Worm (Caenorhabditis elegans): ENCODE data around the gene try-4.

The try-4 gene

ce11 chrV:20826618-20827017 is 34.3 kb downstream of the try-4 start:
- TF ChIP-seq ztf-23 (GFP tag; IDR thresholded peaks at IDR 0.05) (no peak), T22C8.4 (GFP tag; IDR thresholded peaks at IDR 0.05) (no peak), ztf-29 (GFP tag; IDR thresholded peaks at IDR 0.05) (no peak), med-1 (GFP tag; optimal IDR thresholded peaks at IDR 0.05; ENCODE audit: insufficient read depth) (no peak), tab-1 (GFP tag; IDR thresholded peaks at IDR 0.05) (no peak), klf-2 (GFP tag; conservative IDR thresholded peaks at IDR 0.05) (no peak), ref-1 (GFP tag; conservative IDR thresholded peaks at IDR 0.05) (no peak), cog-1 (tag; optimal IDR thresholded peaks at IDR 0.05) (no peak), flt-1 (GFP tag; IDR thresholded peaks at IDR 0.05) (no peak)

ce11 chrV:20824962-20825609 is 35.9 kb downstream of the try-4 start, which contains the start of the genes gcy-22 and grl-14:
gcy-22 (minus strand) TSS chrV:20825062.
grl-14 (plus strand) TSS chrV:20825559.
- TF ChIP-seq flt-1 (GFP tag; IDR thresholded peaks at IDR 0.05) (no peak), ref-1 (GFP tag; conservative IDR thresholded peaks at IDR 0.05) (no peak), T22C8.4 (GFP tag; IDR thresholded peaks at IDR 0.05) (no peak), klf-2 (GFP tag; conservative IDR thresholded peaks at IDR 0.05) (no peak), ztf-23 (GFP tag; IDR thresholded peaks at IDR 0.05) (no peak), cog-1 (tag; optimal IDR thresholded peaks at IDR 0.05) (no peak), tab-1 (GFP tag; IDR thresholded peaks at IDR 0.05) (no peak), ztf-29 (GFP tag; IDR thresholded peaks at IDR 0.05) (no peak), med-1 (GFP tag; optimal IDR thresholded peaks at IDR 0.05; ENCODE audit: insufficient read depth) (no peak)

ce11 chrV:20820033-20820432 is 40.9 kb downstream of the try-4 start, which contains the start of gene T03D8.6:
T03D8.6 (minus strand) TSS chrV:20820330.
- TF ChIP-seq tab-1 (GFP tag; IDR thresholded peaks at IDR 0.05) (no peak), ztf-29 (GFP tag; IDR thresholded peaks at IDR 0.05) (no peak), ztf-23 (GFP tag; IDR thresholded peaks at IDR 0.05) (no peak), med-1 (GFP tag; optimal IDR thresholded peaks at IDR 0.05; ENCODE audit: insufficient read depth) (no peak), klf-2 (GFP tag; conservative IDR thresholded peaks at IDR 0.05) (no peak), T22C8.4 (GFP tag; IDR thresholded peaks at IDR 0.05) (no peak), cog-1 (tag; optimal IDR thresholded peaks at IDR 0.05) (no peak), ref-1 (GFP tag; conservative IDR thresholded peaks at IDR 0.05) (no peak), flt-1 (GFP tag; IDR thresholded peaks at IDR 0.05) (no peak)

- TF ChIP-seq flt-1 (GFP tag; IDR thresholded peaks at IDR 0.05) (no peak), tab-1 (GFP tag; IDR thresholded peaks at IDR 0.05) (no peak), ztf-29 (GFP tag; IDR thresholded peaks at IDR 0.05) (no peak), ref-1 (GFP tag; conservative IDR thresholded peaks at IDR 0.05) (no peak), klf-2 (GFP tag; conservative IDR thresholded peaks at IDR 0.05) (no peak), ztf-23 (GFP tag; IDR thresholded peaks at IDR 0.05) (no peak), med-1 (GFP tag; optimal IDR thresholded peaks at IDR 0.05; ENCODE audit: insufficient read depth) (no peak), T22C8.4 (GFP tag; IDR thresholded peaks at IDR 0.05) (no peak), cog-1 (tag; optimal IDR thresholded peaks at IDR 0.05) (no peak)
Observed at ce11 chrV:20815842-20816241, 45.1 kb downstream of the try-4 start, which contains the start of gene sshk-1. sshk-1 (plus strand) TSS chrV:20816142.

- TF ChIP-seq cog-1 (tag; optimal IDR thresholded peaks at IDR 0.05) (no peak), flt-1 (GFP tag; IDR thresholded peaks at IDR 0.05) (no peak), ztf-29 (GFP tag; IDR thresholded peaks at IDR 0.05) (no peak), ref-1 (GFP tag; conservative IDR thresholded peaks at IDR 0.05) (no peak), klf-2 (GFP tag; conservative IDR thresholded peaks at IDR 0.05) (no peak), tab-1 (GFP tag; IDR thresholded peaks at IDR 0.05) (no peak), med-1 (GFP tag; optimal IDR thresholded peaks at IDR 0.05; ENCODE audit: insufficient read depth) (no peak), ztf-23 (GFP tag; IDR thresholded peaks at IDR 0.05) (no peak), T22C8.4 (GFP tag; IDR thresholded peaks at IDR 0.05) (no peak)
Observed at ce11 chrV:20814424-20814823, 46.5 kb downstream of the try-4 start, which contains the start of gene Y44A6D.7. Y44A6D.7 (plus strand) TSS chrV:20814724.

- no peak for TF ChIP-seq ztf-23 (GFP tag; IDR thresholded peaks at IDR 0.05)
- no peak for TF ChIP-seq flt-1 (GFP tag; IDR thresholded peaks at IDR 0.05)
- no peak for TF ChIP-seq tab-1 (GFP tag; IDR thresholded peaks at IDR 0.05)
- no peak for TF ChIP-seq med-1 (GFP tag; optimal IDR thresholded peaks at IDR 0.05; ENCODE audit: insufficient read depth)
- no peak for TF ChIP-seq klf-2 (GFP tag; conservative IDR thresholded peaks at IDR 0.05)
Observed at ce11 chrV:20813646-20814045, 47.3 kb downstream of the try-4 start.
